Worm (Caenorhabditis elegans): Measurements from ENCODE around the gene C33D9.13.

DNA sequence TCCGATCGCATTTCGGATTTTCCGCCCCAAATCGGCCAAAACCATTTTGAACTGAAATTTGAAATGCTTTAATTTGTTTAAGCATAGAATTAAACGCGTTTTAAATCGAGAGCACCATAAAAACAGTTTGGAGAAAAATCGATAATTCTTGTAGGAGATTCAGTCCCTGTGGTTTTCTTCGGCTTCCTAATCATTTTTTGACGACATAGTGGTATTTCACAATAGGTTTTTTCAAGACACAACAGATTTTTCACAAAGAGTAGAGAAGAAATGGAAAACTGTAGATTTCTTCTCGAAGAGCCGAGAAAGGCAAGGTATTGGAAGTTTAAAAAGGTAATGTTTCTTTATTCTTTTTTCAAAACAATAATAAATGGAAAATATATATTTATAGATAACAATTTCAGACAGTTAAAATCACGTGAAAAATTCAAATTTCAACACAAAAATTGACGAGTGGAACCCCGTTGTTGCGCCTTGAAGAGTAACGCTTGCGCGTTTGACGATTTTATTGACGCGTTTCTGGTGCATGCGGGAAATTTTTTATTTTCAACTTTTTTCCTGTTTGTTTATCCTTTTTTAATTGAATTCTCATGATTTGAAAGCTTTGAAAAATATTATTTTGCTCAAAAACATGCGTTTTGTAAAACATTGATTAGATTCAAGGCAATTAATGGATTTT lies 41.3 kb downstream of the C33D9.13 start, which contains the start of gene F21D5.7:
- TF ChIP-seq skn-1 (tag; optimal IDR thresholded peaks at IDR 0.05) = peak; percentile 10
- no peak for TF ChIP-seq unc-62 (GFP tag; optimal IDR thresholded peaks at IDR 0.05)
- TF ChIP-seq nfya-1 (tag; optimal IDR thresholded peaks at IDR 0.05; ENCODE audit: insufficient read depth) = peak; percentile 84
- no peak for TF ChIP-seq nhr-11 (tag; optimal IDR thresholded peaks at IDR 0.05)
- TF ChIP-seq aly-2 (tag; optimal IDR thresholded peaks at IDR 0.05) = no peak
- no peak for TF ChIP-seq nhr-77 (tag; optimal IDR thresholded peaks at IDR 0.05)
- TF ChIP-seq egl-27 (tag; optimal IDR thresholded peaks at IDR 0.05) = peak; percentile 9
- peak; percentile 32 for TF ChIP-seq jun-1 (tag; optimal IDR thresholded peaks at IDR 0.05)
- no peak for TF ChIP-seq ZK546.5 (tag; optimal IDR thresholded peaks at IDR 0.05)
